Worm (Caenorhabditis elegans) whole organism, early embryonic: ENCODE data around the gene egl-20.
"Not testable (repeated sequence)": the region's sequence is repeated elsewhere in the genome, so short reads cannot be mapped to it uniquely, and the experiment has no call there.

Experiments
- B0310.2 ChIP-seq: sonication (generic microtip); optimal IDR thresholded peaks from 2 replicates; lab custom pipeline; 2016; ENCODE audit warnings: mild to moderate bottlenecking, missing genetic modification characterization, missing compliant biosample characterization
- F13C5.2 ChIP-seq: sonication (generic microtip); optimal IDR thresholded peaks from 2 replicates; lab custom pipeline; 2017; ENCODE audit warnings: mild to moderate bottlenecking, missing genetic modification characterization, inconsistent platforms, missing compliant biosample characterization
- aly-1 ChIP-seq: sonication (generic microtip); optimal IDR thresholded peaks from 2 replicates; lab custom pipeline; 2016; ENCODE audit warnings: missing genetic modification characterization, missing compliant biosample characterization
- ama-1 ChIP-seq: fragments of 150-350 bp; optimal IDR thresholded peaks from 2 replicates; lab custom pipeline; 2014
- ceh-13 ChIP-seq: fragments of 200-800 bp; sonication (Bioruptor generic); optimal IDR thresholded peaks from 2 replicates; lab custom pipeline; 2018; ENCODE audit warnings: mild to moderate bottlenecking, missing genetic modification characterization, missing compliant biosample characterization
- ceh-36 ChIP-seq: sonication (generic microtip); optimal IDR thresholded peaks from 2 replicates; lab custom pipeline; 2016; ENCODE audit warnings: missing genetic modification characterization, inconsistent platforms, missing compliant biosample characterization
- ets-7 ChIP-seq: sonication (generic microtip); optimal IDR thresholded peaks from 2 replicates; lab custom pipeline; 2016; ENCODE audit warnings: missing genotype, missing genetic modification characterization, missing compliant biosample characterization
- flt-1 ChIP-seq: fragments of 200-800 bp; sonication (Bioruptor generic); IDR thresholded peaks from 2 replicates; pipeline ENCODE4 v1.3.6; 2022; ENCODE audit warnings: missing genetic modification characterization, missing compliant biosample characterization
- hmbx-1 ChIP-seq: sonication (generic microtip); optimal IDR thresholded peaks from 2 replicates; lab custom pipeline; 2016; ENCODE audit warnings: mild to moderate bottlenecking, missing genetic modification characterization, missing compliant biosample characterization
- hmg-4 ChIP-seq: fragments of 200-800 bp; sonication (Bioruptor generic); optimal IDR thresholded peaks from 2 replicates; lab custom pipeline; 2018; ENCODE audit warnings: mild to moderate bottlenecking, missing genetic modification characterization, missing compliant biosample characterization
- hnd-1 ChIP-seq: sonication (generic microtip); optimal IDR thresholded peaks from 2 replicates; lab custom pipeline; 2016; ENCODE audit warnings: missing genetic modification characterization, missing compliant biosample characterization
- pes-1 ChIP-seq: fragments of 200-800 bp; sonication (Bioruptor generic); IDR thresholded peaks from 2 replicates; pipeline ENCODE4 v1.3.6; 2022; ENCODE audit warnings: missing genetic modification reagents, missing genetic modification characterization, missing compliant biosample characterization
- scrt-1 ChIP-seq: fragments of 200-800 bp; sonication (Bioruptor generic); IDR thresholded peaks from 2 replicates; pipeline ENCODE4 v1.3.6; 2022; ENCODE audit warnings: missing genetic modification characterization, missing compliant biosample characterization
- sea-1 ChIP-seq: fragments of 200-800 bp; sonication (Bioruptor generic); conservative IDR thresholded peaks from 2 replicates; pipeline ENCODE4 v1.3.6; 2022; ENCODE audit warnings: missing genetic modification characterization, missing compliant biosample characterization
- tbx-11 ChIP-seq: fragments of 200-800 bp; sonication (Bioruptor generic); IDR thresholded peaks from 2 replicates; pipeline ENCODE4 v1.3.6; 2022; ENCODE audit warnings: missing genetic modification characterization, missing compliant biosample characterization
- tbx-37 ChIP-seq: fragments of 200-800 bp; sonication (Bioruptor generic); conservative IDR thresholded peaks from 2 replicates; pipeline ENCODE4 v1.3.6; 2022; ENCODE audit warnings: missing genetic modification reagents, missing genetic modification characterization, missing compliant biosample characterization
- tra-4 ChIP-seq: sonication (generic microtip); optimal IDR thresholded peaks from 2 replicates; lab custom pipeline; 2017; ENCODE audit warnings: missing genetic modification characterization, missing compliant biosample characterization

Gene egl-20

ce11 chrIV:9770798-9771197 is 44.5 kb downstream of the egl-20 start:
- no peak for TF ChIP-seq sea-1 (GFP tag; lab: Robert Waterston, UW)

- not testable (repeated sequence) for TF ChIP-seq hmbx-1 (tag; lab: Kevin White, UChicago); F13C5.2 (tag; lab: Kevin White, UChicago); ama-1 (lab: Kevin White, UChicago)
These were observed 45.6 kb downstream of the egl-20 start, which contains the start of gene msp-78 for ce11 chrIV:9769746-9770145. Gene msp-78, plus strand, starts transcription at chrIV:9770046.

- not testable (repeated sequence) for TF ChIP-seq tra-4 (tag; lab: Kevin White, UChicago); flt-1 (GFP tag; lab: Robert Waterston, UW); ama-1 (lab: Kevin White, UChicago)
These were observed 48.3 kb downstream of the egl-20 start, which contains the start of gene msp-79 for ce11 chrIV:9767054-9767453. Gene msp-79, minus strand, starts transcription at chrIV:9767154.

ce11 chrIV:9766250-9766649 is 49.1 kb downstream of the egl-20 start, which contains the start of gene ssp-36:
Gene ssp-36, minus strand, starts transcription at chrIV:9766350.
- TF ChIP-seq scrt-1 (GFP tag; lab: Robert Waterston, UW) (no peak), ama-1 (lab: Kevin White, UChicago) (no peak), B0310.2 (tag; lab: Kevin White, UChicago) (no peak), ets-7 (tag; lab: Kevin White, UChicago) (no peak), ceh-13 (no peak), sea-1 (GFP tag; lab: Robert Waterston, UW) (no peak), pes-1 (GFP tag; lab: Robert Waterston, UW) (no peak), ceh-36 (tag; lab: Kevin White, UChicago) (no peak), F13C5.2 (tag; lab: Kevin White, UChicago) (no peak), hmg-4 (no peak), tra-4 (tag; lab: Kevin White, UChicago) (no peak), tbx-37 (GFP tag; lab: Robert Waterston, UW) (no peak), hnd-1 (tag; lab: Kevin White, UChicago) (no peak), tbx-11 (GFP tag; lab: Robert Waterston, UW) (no peak), hmbx-1 (tag; lab: Kevin White, UChicago) (no peak), aly-1 (tag; lab: Kevin White, UChicago) (no peak), flt-1 (GFP tag; lab: Robert Waterston, UW) (no peak)

- no peak for TF ChIP-seq scrt-1 (GFP tag; lab: Robert Waterston, UW)
- TF ChIP-seq tbx-37 (GFP tag; lab: Robert Waterston, UW): no peak
These were observed 52.6 kb downstream of the egl-20 start for ce11 chrIV:9762667-9763173.
